Worm (Caenorhabditis elegans): ENCODE data around the gene hal-3.

The hal-3 gene

DNA sequence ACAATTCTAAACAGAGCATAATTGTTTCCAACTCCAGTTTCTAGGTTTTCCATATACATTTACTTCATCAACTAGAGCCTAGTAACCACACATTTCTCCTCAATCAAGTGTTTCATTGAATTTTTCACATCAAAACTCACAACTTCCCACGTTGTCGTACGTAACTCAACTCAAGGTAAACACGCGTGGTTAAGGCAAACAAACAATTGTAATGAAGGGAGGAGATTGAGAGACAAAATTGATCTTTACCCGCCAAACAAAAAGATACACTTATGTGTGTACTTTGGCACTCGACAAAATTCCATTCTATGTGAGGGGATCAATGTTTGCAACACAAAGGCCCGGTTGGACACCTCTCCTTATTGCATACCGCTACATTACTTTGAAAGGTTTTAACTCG is 11.6 kb downstream of the hal-3 start, which contains the start of gene nhr-19:
nhr-19 (minus strand) TSS at position 191 of the 400 bp plus-strand sequence.
- TF ChIP-seq aly-2 (tag; optimal IDR thresholded peaks at IDR 0.05) (no peak), lsy-2 (tag; optimal IDR thresholded peaks at IDR 0.05) (peak in 1 of 2 experiments; percentile 20), nhr-129 (tag; optimal IDR thresholded peaks at IDR 0.05) (peak; percentile 65), ZK546.5 (tag; optimal IDR thresholded peaks at IDR 0.05) (no peak), nhr-21 (tag; optimal IDR thresholded peaks at IDR 0.05) (no peak), dmd-4 (tag; optimal IDR thresholded peaks at IDR 0.05) (no peak), crh-2 (tag; optimal IDR thresholded peaks at IDR 0.05) (peak; percentile 52), sma-9 (GFP tag; optimal IDR thresholded peaks at IDR 0.05) (peak; percentile 59), sma-9 (tag; optimal IDR thresholded peaks at IDR 0.05) (no peak), nhr-23 (tag; optimal IDR thresholded peaks at IDR 0.05) (no peak), nhr-25 (tag; optimal IDR thresholded peaks at IDR 0.05) (peak; percentile 17), ceh-16 (tag; optimal IDR thresholded peaks at IDR 0.05) (no peak), C34F6.9 (tag; optimal IDR thresholded peaks at IDR 0.05) (no peak), peb-1 (tag; optimal IDR thresholded peaks at IDR 0.05) (no peak), egl-27 (tag; optimal IDR thresholded peaks at IDR 0.05) (no peak), snpc-4 (tag; optimal IDR thresholded peaks at IDR 0.05) (no peak), mbf-1 (tag; optimal IDR thresholded peaks at IDR 0.05) (no peak)

DNA sequence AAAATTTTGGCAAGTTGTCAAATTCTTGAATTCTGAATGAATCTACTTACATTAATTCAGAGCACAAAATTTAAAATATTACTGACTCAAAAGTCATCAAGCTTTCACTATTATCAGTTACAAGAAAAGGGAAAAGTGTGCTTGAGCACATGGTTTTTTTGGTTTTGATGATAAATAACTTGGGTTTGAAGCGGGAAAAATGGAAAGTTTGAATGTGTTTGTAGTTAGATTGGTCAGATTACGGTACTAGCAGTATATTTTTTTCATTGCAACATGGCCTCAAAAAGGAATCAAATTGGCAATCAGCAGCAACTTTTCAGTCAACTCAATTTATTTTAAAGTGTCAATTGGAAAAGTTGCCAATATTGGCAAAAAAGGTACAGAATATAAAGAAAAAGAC is 12.2 kb downstream of the hal-3 start:
- TF ChIP-seq sem-4 (tag; optimal IDR thresholded peaks at IDR 0.05): no peak
- TF ChIP-seq lin-13 (GFP tag; optimal IDR thresholded peaks at IDR 0.05): no peak
- peak; percentile 27 for TF ChIP-seq skn-1 (tag; optimal IDR thresholded peaks at IDR 0.05)

DNA sequence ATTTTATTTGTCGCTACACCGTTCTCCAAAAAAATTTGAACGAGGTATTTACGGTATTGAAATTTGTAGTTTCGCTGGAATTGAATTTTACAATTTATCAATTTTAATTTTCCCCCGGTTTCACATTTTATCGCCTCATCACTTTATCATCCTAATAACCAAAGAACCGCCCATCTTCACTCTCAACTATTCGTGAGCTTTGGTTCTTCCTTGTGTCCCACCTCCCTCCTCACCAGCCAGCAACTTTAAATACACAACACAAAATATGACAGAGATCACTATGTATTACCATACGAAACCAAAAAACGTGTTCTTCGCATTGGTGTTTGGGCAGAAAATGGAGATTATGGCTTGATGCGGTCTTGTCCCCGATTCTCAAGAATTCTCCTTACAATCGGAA is 12.9 kb downstream of the hal-3 start:
- TF ChIP-seq sem-4 (tag; optimal IDR thresholded peaks at IDR 0.05): no peak
- TF ChIP-seq nhr-237 (tag; optimal IDR thresholded peaks at IDR 0.05): no peak
- no peak for TF ChIP-seq nhr-77 (tag; optimal IDR thresholded peaks at IDR 0.05)
- peak; percentile 65 for TF ChIP-seq sma-9 (GFP tag; optimal IDR thresholded peaks at IDR 0.05)
- no peak for TF ChIP-seq sma-9 (tag; optimal IDR thresholded peaks at IDR 0.05)
- TF ChIP-seq elt-1 (tag; optimal IDR thresholded peaks at IDR 0.05): no peak
- no peak for TF ChIP-seq zag-1 (tag; optimal IDR thresholded peaks at IDR 0.05)
- no peak for TF ChIP-seq ztf-1 (GFP tag; conservative IDR thresholded peaks at IDR 0.05)
- TF ChIP-seq nhr-12 (tag; optimal IDR thresholded peaks at IDR 0.05): no peak
- no peak for TF ChIP-seq unc-62 (GFP tag; optimal IDR thresholded peaks at IDR 0.05)
- no peak for TF ChIP-seq nhr-10 (tag; optimal IDR thresholded peaks at IDR 0.05)
- no peak for TF ChIP-seq ZK546.5 (tag; optimal IDR thresholded peaks at IDR 0.05)
- no peak for TF ChIP-seq peb-1 (tag; optimal IDR thresholded peaks at IDR 0.05)
- TF ChIP-seq ama-1 (optimal IDR thresholded peaks at IDR 0.05): no peak
- no peak for TF ChIP-seq mbf-1 (tag; optimal IDR thresholded peaks at IDR 0.05)
- no peak for TF ChIP-seq nhr-6 (tag; optimal IDR thresholded peaks at IDR 0.05)
- TF ChIP-seq ceh-16 (tag; optimal IDR thresholded peaks at IDR 0.05): no peak
- TF ChIP-seq lin-39 (tag; optimal IDR thresholded peaks at IDR 0.05): no peak
- no peak for TF ChIP-seq lin-13 (GFP tag; optimal IDR thresholded peaks at IDR 0.05)
- no peak for TF ChIP-seq ceh-82 (tag; optimal IDR thresholded peaks at IDR 0.05)
- TF ChIP-seq nhr-129 (tag; optimal IDR thresholded peaks at IDR 0.05): peak; percentile 40
- TF ChIP-seq skn-1 (tag; optimal IDR thresholded peaks at IDR 0.05): no peak
- no peak for TF ChIP-seq nhr-11 (tag; optimal IDR thresholded peaks at IDR 0.05)
- peak; percentile 10 for TF ChIP-seq crh-2 (tag; optimal IDR thresholded peaks at IDR 0.05)
- no peak for TF ChIP-seq nhr-21 (tag; optimal IDR thresholded peaks at IDR 0.05)
- no peak for TF ChIP-seq snpc-4 (tag; optimal IDR thresholded peaks at IDR 0.05)
- no peak for TF ChIP-seq mdl-1 (tag; optimal IDR thresholded peaks at IDR 0.05)
- TF ChIP-seq fos-1 (tag; optimal IDR thresholded peaks at IDR 0.05): peak; percentile 8
- TF ChIP-seq nhr-25 (tag; optimal IDR thresholded peaks at IDR 0.05): peak; percentile 13
- TF ChIP-seq egl-27 (tag; optimal IDR thresholded peaks at IDR 0.05): no peak
- TF ChIP-seq unc-39 (tag; optimal IDR thresholded peaks at IDR 0.05): no peak
- TF ChIP-seq F13H6.1 (tag; optimal IDR thresholded peaks at IDR 0.05): no peak
- no peak for TF ChIP-seq C34F6.9 (tag; optimal IDR thresholded peaks at IDR 0.05)
- no peak for TF ChIP-seq ztf-4 (tag; optimal IDR thresholded peaks at IDR 0.05)
- no peak for TF ChIP-seq blmp-1 (tag; optimal IDR thresholded peaks at IDR 0.05; ENCODE audit: insufficient read depth)
- no peak for TF ChIP-seq Y55F3AM.14 (GFP tag; optimal IDR thresholded peaks at IDR 0.05)
- no peak for TF ChIP-seq nhr-23 (tag; optimal IDR thresholded peaks at IDR 0.05)
- no peak for TF ChIP-seq unc-55 (GFP tag; optimal IDR thresholded peaks at IDR 0.05)
- no peak for TF ChIP-seq alr-1 (tag; optimal IDR thresholded peaks at IDR 0.05)
- no peak for TF ChIP-seq mab-5 (tag; optimal IDR thresholded peaks at IDR 0.05)
- TF ChIP-seq lin-11 (tag; optimal IDR thresholded peaks at IDR 0.05): no peak
- no peak for TF ChIP-seq dmd-4 (tag; optimal IDR thresholded peaks at IDR 0.05)
- TF ChIP-seq lsy-2 (tag; optimal IDR thresholded peaks at IDR 0.05): no peak
- TF ChIP-seq sma-3 (GFP tag; optimal IDR thresholded peaks at IDR 0.05): no peak
- peak; percentile 14 for TF ChIP-seq gmeb-1 (tag; optimal IDR thresholded peaks at IDR 0.05)
